Fruit fly (Drosophila melanogaster): ENCODE data around the gene Sod1.

The Sod1 gene

dm6 chr3L:11118627-11119395, 5.3 kb upstream of the Sod1 start (continued):
- TF ChIP-seq unc-4 (GFP tag; IDR thresholded peaks at IDR 0.05; ENCODE audit: partially characterized antibody) = 0 out of 2 replicates have a peak, but pooled peaks have one; percentile 45
- TF ChIP-seq CG14860 (GFP tag; IDR thresholded peaks at IDR 0.05; ENCODE audit: partially characterized antibody) = no peak
- peak; percentile 72 for TF ChIP-seq gro (GFP tag; optimal IDR thresholded peaks at IDR 0.05)
- TF ChIP-seq CG15514 (GFP tag; optimal IDR thresholded peaks at IDR 0.05) = peak; percentile 73
- TF ChIP-seq Hmx (GFP tag; optimal IDR thresholded peaks at IDR 0.05) = no peak
- peak; percentile 51 for TF ChIP-seq zf30C (GFP tag; optimal IDR thresholded peaks at IDR 0.05)
- TF ChIP-seq CG12659 (GFP tag; optimal IDR thresholded peaks at IDR 0.05) = peak; percentile 56
- peak; percentile 80 for TF ChIP-seq CG12071 (GFP tag; optimal IDR thresholded peaks at IDR 0.05)
- no peak for TF ChIP-seq D (optimal IDR thresholded peaks at IDR 0.05)
- peak; percentile 61 for TF ChIP-seq D (GFP tag; optimal IDR thresholded peaks at IDR 0.05)
- TF ChIP-seq Sin3A (optimal IDR thresholded peaks at IDR 0.05) = no peak
- TF ChIP-seq CG11723 (GFP tag; optimal IDR thresholded peaks at IDR 0.05) = peak; percentile 69
- peak; percentile 55 for TF ChIP-seq cwo (GFP tag; optimal IDR thresholded peaks at IDR 0.05)
- TF ChIP-seq sima (GFP tag; optimal IDR thresholded peaks at IDR 0.05) = no peak
- peak; percentile 81 for TF ChIP-seq CG13894 (tag; optimal IDR thresholded peaks at IDR 0.05)
- TF ChIP-seq CG32532 (GFP tag; IDR thresholded peaks at IDR 0.05) = peak; percentile 38; the same call in 1 of the 2 replicates
- peak in 1 of 2 experiments; percentile 56 for TF ChIP-seq tll (GFP tag; optimal IDR thresholded peaks at IDR 0.05)
- TF ChIP-seq Mad (GFP tag; optimal IDR thresholded peaks at IDR 0.05) = peak; percentile 7
- no peak for TF ChIP-seq gt (GFP tag; IDR thresholded peaks at IDR 0.05)
- TF ChIP-seq Mrtf (GFP tag; IDR thresholded peaks at IDR 0.05) = no peak
- TF ChIP-seq HLH54F (GFP tag; optimal IDR thresholded peaks at IDR 0.05) = peak; percentile 38
- peak; percentile 86 for TF ChIP-seq Xrp1 (GFP tag; IDR thresholded peaks at IDR 0.05)
- TF ChIP-seq CG17328 (GFP tag; IDR thresholded peaks at IDR 0.05) = peak; percentile 69
- TF ChIP-seq B-H2 (GFP tag; optimal IDR thresholded peaks at IDR 0.05) = peak; percentile 92
- TF ChIP-seq Meics (GFP tag; optimal IDR thresholded peaks at IDR 0.05) = peak; percentile 74
- TF ChIP-seq CG1602 (GFP tag; optimal IDR thresholded peaks at IDR 0.05) = peak; percentile 44
- TF ChIP-seq HLHmδ (GFP tag; optimal IDR thresholded peaks at IDR 0.05) = peak; percentile 81
- peak; percentile 35 for TF ChIP-seq Antp (GFP tag; optimal IDR thresholded peaks at IDR 0.05)
- TF ChIP-seq CG11247 (GFP tag; IDR thresholded peaks at IDR 0.05) = 0 out of 2 replicates have a peak, but pooled peaks have one; percentile 27
- TF ChIP-seq Taf1 (GFP tag; IDR thresholded peaks at IDR 0.05) = no peak
- TF ChIP-seq Aef1 (GFP tag; IDR thresholded peaks at IDR 0.05) = peak; percentile 50; the same call in 1 of the 3 replicates
- peak; percentile 77 for TF ChIP-seq zfh1 (GFP tag; IDR thresholded peaks at IDR 0.05)
- peak; percentile 19 for TF ChIP-seq ftz-f1 (GFP tag; optimal IDR thresholded peaks at IDR 0.05)
- no peak for TF ChIP-seq Rx (GFP tag; IDR thresholded peaks at IDR 0.05)
- TF ChIP-seq CG1792 (GFP tag; optimal IDR thresholded peaks at IDR 0.05) = peak; percentile 69
- TF ChIP-seq CG8388 (GFP tag; optimal IDR thresholded peaks at IDR 0.05) = peak; percentile 20
- TF ChIP-seq CG15011 (GFP tag; optimal IDR thresholded peaks at IDR 0.05) = peak; percentile 75
- TF ChIP-seq al (GFP tag; IDR thresholded peaks at IDR 0.05) = no peak
- peak; percentile 17 for TF ChIP-seq CG30403 (GFP tag; optimal IDR thresholded peaks at IDR 0.05)
- peak in 1 of 3 experiments; percentile 18 for TF ChIP-seq lola (GFP tag; optimal IDR thresholded peaks at IDR 0.05)
- TF ChIP-seq scrt (GFP tag; optimal IDR thresholded peaks at IDR 0.05) = peak; percentile 78
- TF ChIP-seq maf-S (GFP tag; optimal IDR thresholded peaks at IDR 0.05) = peak; percentile 18
- peak; percentile 58 for TF ChIP-seq odd (GFP tag; optimal IDR thresholded peaks at IDR 0.05)
- peak; percentile 43; the same call in 1 of the 3 replicates for TF ChIP-seq Doc3 (GFP tag; IDR thresholded peaks at IDR 0.05; ENCODE audit: partially characterized antibody)
- no peak for TF ChIP-seq usp (GFP tag; optimal IDR thresholded peaks at IDR 0.05)
- peak; percentile 44 for TF ChIP-seq dmrt11E (tag; optimal IDR thresholded peaks at IDR 0.05)
- peak; percentile 72 for TF ChIP-seq CG3163 (GFP tag; optimal IDR thresholded peaks at IDR 0.05)
- peak; percentile 67 for TF ChIP-seq Nf-YB (GFP tag; optimal IDR thresholded peaks at IDR 0.05)
- no peak for TF ChIP-seq CG6272 (GFP tag; IDR thresholded peaks at IDR 0.05)

All from whole organism, embryonic.